Worm (Caenorhabditis elegans) whole organism, L2 larva: ENCODE data around the gene H14N18.2.

Experiments used
- F13H6.1 ChIP-seq: sonication (generic microtip); optimal IDR thresholded peaks from 2 replicates; lab custom pipeline; 2016; ENCODE audit warnings: missing genetic modification characterization, missing compliant biosample characterization
- alr-1 ChIP-seq: fragments of 150-350 bp; optimal IDR thresholded peaks from 2 replicates; lab custom pipeline; 2014; ENCODE audit warnings: missing biosample characterization, missing genetic modification characterization
- egl-27 ChIP-seq: sonication (generic microtip); optimal IDR thresholded peaks from 3 replicates; lab custom pipeline; 2017; ENCODE audit warnings: missing biosample characterization, missing genetic modification reagents, missing genetic modification characterization
- nhr-21 ChIP-seq: fragments of 150-350 bp; optimal IDR thresholded peaks from 2 replicates; lab custom pipeline; 2014; ENCODE audit warnings: missing biosample characterization, missing genetic modification characterization
- nhr-237 ChIP-seq: fragments of 150-350 bp; optimal IDR thresholded peaks from 2 replicates; lab custom pipeline; 2014; ENCODE audit warnings: missing biosample characterization, missing genetic modification characterization
- skn-1 ChIP-seq: sonication (generic microtip); optimal IDR thresholded peaks from 2 replicates; lab custom pipeline; 2017; ENCODE audit warnings: missing biosample characterization, missing genetic modification characterization
- sma-9 ChIP-seq, 2 experiments: fragments of 150-350 bp in 1 of 2; sonication (generic microtip) in 1 of 2; optimal IDR thresholded peaks; 2 replicates each; lab custom pipeline; 2014 to 2016; ENCODE audit warnings: missing genetic modification characterization in 2 of 2, mild to moderate bottlenecking in 1 of 2, missing biosample characterization in 1 of 2, missing compliant biosample characterization in 1 of 2, missing genetic modification reagents in 1 of 2, moderate library complexity in 1 of 2
- unc-62 ChIP-seq: fragments of 150-350 bp; optimal IDR thresholded peaks from 2 replicates; lab custom pipeline; 2014; ENCODE audit warnings: missing biosample characterization, missing genetic modification reagents, missing genetic modification characterization
- ztf-11 ChIP-seq: sonication (generic microtip); optimal IDR thresholded peaks from 2 replicates; lab custom pipeline; 2017; ENCODE audit warnings: missing biosample characterization, missing genetic modification characterization

DNA sequence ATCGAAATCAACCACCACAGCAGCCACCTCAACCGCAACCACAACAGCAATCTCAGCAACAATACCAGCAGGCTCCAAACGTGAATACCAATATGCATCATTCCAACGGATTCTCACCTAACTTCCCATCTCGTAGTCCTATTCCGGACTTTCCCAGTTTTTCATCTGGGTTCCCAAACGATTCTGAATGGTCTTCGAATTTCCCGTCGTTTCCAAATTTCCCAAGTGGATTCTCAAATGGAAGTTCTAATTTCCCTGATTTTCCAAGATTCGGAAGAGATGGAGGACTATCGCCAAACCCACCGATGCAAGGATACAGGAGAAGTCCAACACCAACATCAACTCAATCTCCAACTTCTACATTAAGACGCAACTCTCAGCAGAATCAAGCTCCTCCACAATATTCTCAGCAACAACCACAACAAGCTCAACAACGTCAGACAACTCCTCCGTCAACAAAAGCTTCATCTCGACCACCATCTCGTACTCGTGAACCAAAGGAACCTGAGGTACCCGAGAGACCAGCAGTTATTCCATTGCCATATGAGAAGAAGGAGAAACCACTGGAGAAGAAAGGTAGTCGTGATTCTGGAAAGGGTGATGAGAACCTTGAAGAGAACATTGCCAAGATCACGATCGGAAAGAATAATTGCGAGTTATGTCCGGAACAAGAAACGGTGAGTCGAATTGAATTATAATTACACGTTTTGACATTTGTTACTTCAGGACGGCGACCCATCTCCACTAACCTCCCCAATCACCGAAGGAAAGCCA lies 5.2 kb downstream of the H14N18.2 start:
- TF ChIP-seq ztf-11 (tag; lab: Kevin White, UChicago) (no peak), nhr-21 (tag; lab: Kevin White, UChicago) (no peak), egl-27 (tag; lab: Kevin White, UChicago) (no peak), skn-1 (tag; lab: Kevin White, UChicago) (no peak), F13H6.1 (no peak), alr-1 (no peak), unc-62 (GFP tag; lab: Kevin White, UChicago) (no peak), sma-9 (GFP tag; optimal IDR thresholded peaks at IDR 0.05; lab: Kevin White, UChicago) (no peak), sma-9 (tag; optimal IDR thresholded peaks at IDR 0.05; lab: Kevin White, UChicago) (no peak), nhr-237 (no peak)
